Fruit fly (Drosophila melanogaster): ENCODE data around the gene CG12111.

- TF ChIP-seq ovo (GFP tag; optimal IDR thresholded peaks at IDR 0.05) = no peak
- TF ChIP-seq toe (GFP tag; optimal IDR thresholded peaks at IDR 0.05) = no peak
- no peak for TF ChIP-seq CG5204 (GFP tag; optimal IDR thresholded peaks at IDR 0.05)
- TF ChIP-seq bab1 (GFP tag; optimal IDR thresholded peaks at IDR 0.05) = no peak
- TF ChIP-seq CG1620 (GFP tag; optimal IDR thresholded peaks at IDR 0.05) = no peak
- TF ChIP-seq tj (GFP tag; optimal IDR thresholded peaks at IDR 0.05) = no peak
- no peak for TF ChIP-seq CG12768 (GFP tag; optimal IDR thresholded peaks at IDR 0.05)
- no peak for TF ChIP-seq CG11617 (GFP tag; optimal IDR thresholded peaks at IDR 0.05)
- no peak for TF ChIP-seq cic (GFP tag; optimal IDR thresholded peaks at IDR 0.05)
- TF ChIP-seq Crg-1 (GFP tag; optimal IDR thresholded peaks at IDR 0.05) = no peak
- TF ChIP-seq CG7101 (tag; optimal IDR thresholded peaks at IDR 0.05) = no peak
- TF ChIP-seq CG7045 (GFP tag; optimal IDR thresholded peaks at IDR 0.05) = no peak
- TF ChIP-seq Mnt (GFP tag; optimal IDR thresholded peaks at IDR 0.05) = no peak
- TF ChIP-seq Clk (GFP tag; optimal IDR thresholded peaks at IDR 0.05) = no peak
Measured at dm6 chrX:8572939-8573594, 2.3 kb upstream of the CG12111 start, which contains the start of gene spirit.

Data from whole organism, adult.